Fruit fly (Drosophila melanogaster) whole organism, prepupa: ENCODE results near the gene Syx18.

ENCODE experiments used
- Blimp-1 ChIP-seq: fragments of 200-800 bp; sonication (Bioruptor generic); optimal IDR thresholded peaks from 3 replicates; lab custom pipeline; 2017; ENCODE audit warnings: missing biosample characterization, missing genetic modification characterization, mild to moderate bottlenecking, moderate library complexity, missing genetic modification reagents
- CG11294 ChIP-seq: fragments of 200-800 bp; sonication (Bioruptor generic); IDR thresholded peaks from 2 replicates; pipeline ENCODE4 v1.3.6; 2022; ENCODE audit warnings: missing biosample characterization, missing genetic modification characterization
- CG11762 ChIP-seq: fragments of 200-800 bp; sonication (Bioruptor generic); optimal IDR thresholded peaks from 3 replicates; lab custom pipeline; 2016; ENCODE audit warnings: missing biosample characterization, missing genetic modification characterization; ENCODE audit not compliant: insufficient read depth
- CG11902 ChIP-seq: fragments of 200-800 bp; sonication (Bioruptor generic); optimal IDR thresholded peaks from 3 replicates; lab custom pipeline; 2016; ENCODE audit warnings: missing biosample characterization, missing genetic modification characterization
- CG15336 ChIP-seq: fragments of 200-800 bp; sonication (Bioruptor generic); IDR thresholded peaks from 2 replicates; pipeline ENCODE4 v1.3.6; 2022; ENCODE audit warnings: missing biosample characterization, missing genetic modification characterization
- CG1621 ChIP-seq: fragments of 200-800 bp; sonication (Bioruptor generic); optimal IDR thresholded peaks from 3 replicates; lab custom pipeline; 2018; ENCODE audit warnings: missing biosample characterization, mild to moderate bottlenecking, missing genetic modification characterization
- CG16779 ChIP-seq: fragments of 200-800 bp; sonication (Bioruptor generic); optimal IDR thresholded peaks from 3 replicates; lab custom pipeline; 2017; ENCODE audit warnings: missing biosample characterization, mild to moderate bottlenecking, missing genetic modification characterization
- CG3032 ChIP-seq: fragments of 200-800 bp; optimal IDR thresholded peaks from 2 replicates; lab custom pipeline; 2019; ENCODE audit warnings: missing biosample characterization, mild to moderate bottlenecking, missing genetic modification characterization, moderate library complexity
- CG32006 ChIP-seq: fragments of 200-800 bp; sonication (Bioruptor generic); optimal IDR thresholded peaks from 3 replicates; lab custom pipeline; 2017; ENCODE audit warnings: missing biosample characterization, mild to moderate bottlenecking, missing genetic modification characterization
- CG3919 ChIP-seq: fragments of 200-800 bp; sonication (Bioruptor generic); optimal IDR thresholded peaks from 3 replicates; lab custom pipeline; 2016; ENCODE audit warnings: missing biosample characterization, missing genetic modification characterization
- CG6163 ChIP-seq: fragments of 200-800 bp; sonication (Bioruptor generic); IDR thresholded peaks from 3 replicates; pipeline ENCODE4 v1.3.6; 2022; ENCODE audit warnings: missing biosample characterization, missing genetic modification characterization
- CG6808 ChIP-seq: fragments of 200-800 bp; sonication (Bioruptor generic); optimal IDR thresholded peaks from 3 replicates; lab custom pipeline; 2017; ENCODE audit warnings: missing biosample characterization, missing genetic modification characterization, mild to moderate bottlenecking, moderate library complexity, missing genetic modification reagents
- CG6854 ChIP-seq: fragments of 200-800 bp; sonication (Bioruptor generic); optimal IDR thresholded peaks from 2 replicates; lab custom pipeline; 2017; ENCODE audit warnings: missing biosample characterization, mild to moderate bottlenecking, missing genetic modification characterization
- CG8119 ChIP-seq: fragments of 200-800 bp; sonication (Bioruptor generic); IDR thresholded peaks from 3 replicates; pipeline ENCODE4 v1.3.6; 2022; ENCODE audit warnings: missing biosample characterization, missing genetic modification characterization
- CG8319 ChIP-seq: fragments of 200-800 bp; sonication (Bioruptor generic); optimal IDR thresholded peaks from 3 replicates; lab custom pipeline; 2016; ENCODE audit warnings: missing biosample characterization, missing genetic modification characterization
- Eip75B ChIP-seq: fragments of 200-800 bp; sonication (Bioruptor generic); optimal IDR thresholded peaks from 3 replicates; lab custom pipeline; 2016; ENCODE audit warnings: missing biosample characterization, missing genetic modification characterization
- Gug ChIP-seq: fragments of 200-800 bp; sonication (Bioruptor generic); IDR thresholded peaks from 2 replicates; pipeline ENCODE4 v1.3.6; 2022; ENCODE audit warnings: missing biosample characterization, missing genetic modification characterization
- Smox ChIP-seq: fragments of 200-800 bp; sonication (Bioruptor generic); optimal IDR thresholded peaks from 3 replicates; lab custom pipeline; 2016; ENCODE audit warnings: missing biosample characterization, missing genetic modification characterization
- Sox14 ChIP-seq: fragments of 200-800 bp; sonication (Bioruptor generic); optimal IDR thresholded peaks from 3 replicates; lab custom pipeline; 2016; ENCODE audit warnings: missing biosample characterization, missing genetic modification characterization
- achi ChIP-seq: fragments of 200-800 bp; sonication (Bioruptor generic); optimal IDR thresholded peaks from 3 replicates; lab custom pipeline; 2016; ENCODE audit warnings: missing biosample characterization, missing genetic modification characterization
- acj6 ChIP-seq: fragments of 200-800 bp; sonication (Bioruptor generic); optimal IDR thresholded peaks from 3 replicates; lab custom pipeline; 2016; ENCODE audit warnings: missing biosample characterization, missing genetic modification characterization
- dsx ChIP-seq: fragments of 200-800 bp; optimal IDR thresholded peaks from 3 replicates; lab custom pipeline; 2019; ENCODE audit warnings: missing biosample characterization, mild to moderate bottlenecking, missing genetic modification characterization, moderate library complexity; ENCODE audit not compliant: poor library complexity, severe bottlenecking
- eg ChIP-seq: fragments of 200-800 bp; sonication (Bioruptor generic); IDR thresholded peaks from 3 replicates; pipeline ENCODE4 v1.3.6; 2022; ENCODE audit warnings: missing biosample characterization, missing genetic modification characterization
- fd85E ChIP-seq: fragments of 200-800 bp; sonication (Bioruptor generic); optimal IDR thresholded peaks from 3 replicates; lab custom pipeline; 2016; ENCODE audit warnings: missing biosample characterization, missing genetic modification characterization
- fkh ChIP-seq: fragments of 200-800 bp; sonication (Bioruptor generic); optimal IDR thresholded peaks from 3 replicates; lab custom pipeline; 2017; ENCODE audit warnings: missing biosample characterization, mild to moderate bottlenecking, missing genetic modification characterization, moderate library complexity
- lz ChIP-seq: fragments of 200-800 bp; sonication (Bioruptor generic); optimal IDR thresholded peaks from 3 replicates; lab custom pipeline; 2016; ENCODE audit warnings: missing biosample characterization, missing genetic modification characterization
- net ChIP-seq: fragments of 200-800 bp; sonication (Bioruptor generic); optimal IDR thresholded peaks from 3 replicates; lab custom pipeline; 2016; ENCODE audit warnings: missing biosample characterization, missing genetic modification characterization
- pdm3 ChIP-seq: fragments of 200-800 bp; sonication (Bioruptor generic); optimal IDR thresholded peaks from 3 replicates; lab custom pipeline; 2016; ENCODE audit warnings: missing biosample characterization, missing genetic modification characterization
- ss ChIP-seq, 2 experiments: fragments of 200-800 bp; sonication (Bioruptor generic); optimal IDR thresholded peaks; 2 replicates in 1 of 2; 3 replicates in 1 of 2; lab custom pipeline; 2017 to 2018; ENCODE audit warnings: mild to moderate bottlenecking in 2 of 2, missing biosample characterization in 2 of 2, missing genetic modification characterization in 2 of 2, moderate library complexity in 1 of 2
- svp ChIP-seq: fragments of 200-800 bp; sonication (Bioruptor generic); peaks from one replicate; lab custom pipeline; 2016; ENCODE audit warnings: missing biosample characterization, missing genetic modification characterization
- vri ChIP-seq: fragments of 200-800 bp; sonication (Bioruptor generic); optimal IDR thresholded peaks from 3 replicates; lab custom pipeline; 2016; ENCODE audit warnings: missing biosample characterization, mild to moderate bottlenecking, missing genetic modification characterization

The Syx18 gene

DNA sequence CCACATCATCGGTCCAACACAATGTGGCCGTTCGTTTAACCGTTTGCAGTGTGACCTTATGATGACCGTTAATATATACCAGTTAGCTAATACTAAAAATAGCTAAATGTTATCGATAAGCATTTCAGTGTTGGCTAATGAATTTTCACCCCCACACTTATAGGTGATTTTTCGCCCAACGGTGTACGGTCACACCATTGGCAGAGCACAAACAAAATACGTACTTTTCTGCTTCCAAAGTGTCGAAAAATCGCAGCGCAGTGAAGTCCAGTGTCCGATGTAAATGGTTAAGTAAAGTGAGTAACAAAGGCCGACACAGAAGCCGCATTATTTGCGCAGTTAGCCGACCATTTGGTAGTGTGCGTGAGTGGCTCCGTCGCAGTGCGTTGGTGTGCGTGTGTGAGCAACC, at the start of gene Syx18, which contains the start of gene atl:
Syx18 (minus strand) TSS at position 46 of the 409 bp plus-strand sequence.
atl (plus strand) TSS at position 155 of the 409 bp plus-strand sequence.
- TF ChIP-seq ss (GFP tag; optimal IDR thresholded peaks at IDR 0.05; lab: Kevin White, UChicago) (peak in 1 of 2 experiments; percentile 37), Sox14 (GFP tag; lab: Kevin White, UChicago) (peak; percentile 27), vri (GFP tag; lab: Kevin White, UChicago) (peak; percentile 30), CG3032 (peak; percentile 18), CG11902 (GFP tag; lab: Kevin White, UChicago) (no peak), CG1621 (peak; percentile 20), fkh (no peak), CG16779 (no peak)
- TF ChIP-seq, all 60 proteins: peak for 5

DNA sequence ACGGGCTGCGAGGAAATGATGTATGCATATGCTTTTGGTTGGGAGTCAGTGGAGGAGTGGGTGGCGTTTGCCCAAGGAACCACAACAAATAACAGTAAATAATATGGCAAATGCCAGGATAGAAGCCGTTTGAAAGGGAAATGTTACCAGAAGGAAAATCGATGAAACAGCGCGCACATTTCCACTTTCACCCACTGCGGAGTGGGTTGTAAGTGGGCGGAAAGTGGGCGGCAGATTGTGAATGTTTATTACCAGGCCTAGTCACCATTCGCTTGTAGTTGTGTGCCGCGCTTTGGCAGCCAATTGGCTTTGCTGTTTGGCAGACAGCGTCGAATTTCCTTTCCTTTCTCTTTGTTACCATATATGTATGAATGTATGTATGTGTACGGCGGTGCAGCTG, 46.3 kb upstream of the Syx18 start:
- TF ChIP-seq CG8119 (GFP tag; lab: Robert Waterston, UW): no peak
- no peak for TF ChIP-seq lz (GFP tag; lab: Kevin White, UChicago)
- no peak for TF ChIP-seq acj6 (GFP tag; lab: Kevin White, UChicago)
- TF ChIP-seq Smox: no peak
- no peak for TF ChIP-seq CG11294 (GFP tag; lab: Robert Waterston, UW)

DNA sequence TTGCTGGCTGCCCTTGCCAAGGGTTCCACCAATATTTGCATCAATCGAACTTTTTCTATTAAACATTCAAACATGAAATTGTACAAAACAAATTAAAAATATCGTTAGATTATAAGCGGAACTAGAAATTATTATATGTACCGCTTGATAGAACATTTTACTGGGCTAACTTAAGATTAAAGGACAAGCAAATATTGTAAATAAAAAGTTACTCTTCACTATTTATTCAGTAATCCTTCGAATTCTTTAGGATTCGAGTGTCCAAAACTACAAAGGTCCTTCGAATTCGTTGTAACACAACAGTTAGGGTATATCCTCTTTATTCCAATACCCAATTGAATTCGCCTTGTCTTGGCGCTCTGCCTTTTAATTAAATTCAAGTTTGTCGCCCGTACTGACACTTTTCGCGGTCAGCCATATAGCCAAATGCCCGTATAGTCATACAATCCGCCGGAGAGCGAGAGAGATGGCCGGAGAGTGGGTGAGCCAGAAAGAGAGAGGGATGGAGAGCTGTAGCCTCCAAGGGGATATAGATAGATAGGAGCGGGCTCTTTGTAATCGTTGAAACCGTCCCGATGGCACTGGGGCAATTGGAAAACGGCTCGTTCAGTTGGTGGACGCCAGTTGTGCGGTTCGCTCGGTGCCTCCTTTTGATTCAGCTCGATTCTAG, 42.3 kb upstream of the Syx18 start:
- TF ChIP-seq svp (GFP tag; lab: Kevin White, UChicago) (no peak), pdm3 (GFP tag; lab: Kevin White, UChicago) (no peak), CG32006 (GFP tag; lab: Kevin White, UChicago) (peak; percentile 18), CG6808 (GFP tag; lab: Kevin White, UChicago) (no peak), Eip75B (no peak), dsx (no peak), CG8119 (GFP tag; lab: Robert Waterston, UW) (no peak), CG11902 (GFP tag; lab: Kevin White, UChicago) (no peak)

DNA sequence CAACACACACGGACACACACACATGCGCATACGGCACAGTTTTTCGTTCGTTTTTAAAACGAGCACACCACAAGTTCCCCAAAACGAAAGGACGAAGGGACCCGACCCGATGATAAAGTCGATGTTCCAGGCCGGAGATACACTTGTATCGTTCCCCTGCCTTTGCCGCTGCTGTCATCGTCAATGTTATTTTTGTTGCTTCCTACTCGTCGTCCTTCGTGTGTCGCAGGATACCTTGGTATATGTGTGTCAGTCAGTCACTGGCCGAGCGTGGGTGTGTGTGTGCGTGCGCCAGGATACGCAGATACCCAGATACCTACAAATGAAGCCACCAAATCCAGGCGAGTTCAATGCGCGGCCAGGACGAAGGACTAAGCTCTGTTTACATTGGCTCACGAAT, 37.7 kb upstream of the Syx18 start:
- no peak for TF ChIP-seq CG8319 (GFP tag; lab: Kevin White, UChicago)
- TF ChIP-seq CG6854: no peak
- no peak for TF ChIP-seq CG11762
- TF ChIP-seq eg (GFP tag; lab: Robert Waterston, UW): no peak
- no peak for TF ChIP-seq acj6 (GFP tag; lab: Kevin White, UChicago)
- TF ChIP-seq CG16779: no peak
- TF ChIP-seq achi: no peak
- TF ChIP-seq Smox: no peak
- no peak for TF ChIP-seq pdm3 (GFP tag; lab: Kevin White, UChicago)
- TF ChIP-seq Blimp-1 (GFP tag; lab: Kevin White, UChicago): no peak
- no peak for TF ChIP-seq Gug (GFP tag; lab: Robert Waterston, UW)
- no peak for TF ChIP-seq CG3919 (GFP tag; lab: Kevin White, UChicago)
- no peak for TF ChIP-seq net (GFP tag; lab: Kevin White, UChicago)
- TF ChIP-seq fd85E (GFP tag; lab: Kevin White, UChicago): no peak
- no peak for TF ChIP-seq CG32006 (GFP tag; lab: Kevin White, UChicago)
- TF ChIP-seq ss (GFP tag; optimal IDR thresholded peaks at IDR 0.05; lab: Kevin White, UChicago): no peak
- TF ChIP-seq Eip75B: no peak
- no peak for TF ChIP-seq CG15336 (GFP tag; lab: Robert Waterston, UW)
- no peak for TF ChIP-seq CG6163 (GFP tag; lab: Robert Waterston, UW)

DNA sequence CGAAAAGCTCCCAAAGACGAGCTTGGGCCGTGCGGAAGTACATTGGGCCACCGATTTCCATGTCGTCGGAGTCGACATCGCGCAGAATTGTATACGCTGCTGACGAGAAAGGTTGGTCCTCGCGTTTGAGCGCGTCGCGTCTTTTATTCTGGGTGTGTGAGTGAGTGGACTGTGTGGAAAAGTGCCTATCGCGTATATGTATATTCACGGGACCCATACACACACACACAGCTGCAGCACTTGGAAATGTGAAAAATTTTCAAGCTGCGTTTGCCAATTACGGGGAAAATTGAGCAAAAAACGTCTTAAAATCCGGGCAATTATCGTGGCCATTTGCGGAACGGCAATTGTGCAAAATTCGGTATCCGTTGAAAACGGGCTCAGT, 37.0 kb upstream of the Syx18 start, which contains the start of gene slo:
slo (plus strand) TSS at position 80 of the 385 bp plus-strand sequence.
- TF ChIP-seq CG3919 (GFP tag; lab: Kevin White, UChicago): no peak
- TF ChIP-seq, all 60 proteins: peak for 0
